Fruit fly (Drosophila melanogaster) whole organism, embryonic: ENCODE results near the gene CG15034.
A peak's percentile ranks its signal among the peaks of the same experiment; 100 is the strongest.

Source experiments
- Atf-2 ChIP-seq: fragments of 200-800 bp; sonication (Bioruptor generic); optimal IDR thresholded peaks from 2 replicates; lab custom pipeline; 2016; ENCODE audit warnings: missing biosample characterization, missing genetic modification characterization
- CG10654 ChIP-seq: fragments of 200-800 bp; sonication (Bioruptor generic); optimal IDR thresholded peaks from 2 replicates; lab custom pipeline; 2016; ENCODE audit warnings: missing biosample characterization, missing genetic modification characterization
- CG10979 ChIP-seq: fragments of 200-800 bp; sonication (Bioruptor generic); optimal IDR thresholded peaks from 2 replicates; lab custom pipeline; 2018; ENCODE audit warnings: missing biosample characterization, mild to moderate bottlenecking, missing genetic modification characterization, moderate library complexity
- CG11093 ChIP-seq: fragments of 200-800 bp; sonication (Bioruptor generic); IDR thresholded peaks from 3 replicates; pipeline ENCODE4 v1.3.6; 2022; ENCODE audit warnings: missing biosample characterization, missing genetic modification characterization
- CG11695 ChIP-seq: fragments of 200-800 bp; sonication (Bioruptor generic); IDR thresholded peaks from 3 replicates; pipeline ENCODE4 v1.3.6; 2022; ENCODE audit warnings: missing biosample characterization, missing genetic modification characterization
- CG12769 ChIP-seq: fragments of 200-800 bp; sonication (Bioruptor generic); optimal IDR thresholded peaks from 2 replicates; lab custom pipeline; 2019; ENCODE audit warnings: missing biosample characterization, mild to moderate bottlenecking, missing genetic modification characterization, moderate library complexity
- CG14441 ChIP-seq: fragments of 200-800 bp; sonication (Bioruptor generic); IDR thresholded peaks from 2 replicates; pipeline ENCODE4 v1.3.6; 2022; ENCODE audit warnings: missing biosample characterization, missing genetic modification characterization
- CG14860 ChIP-seq: fragments of 200-800 bp; sonication (Bioruptor generic); IDR thresholded peaks from 3 replicates; pipeline ENCODE4 v1.3.6; 2022; ENCODE audit warnings: missing biosample characterization, missing genetic modification characterization; ENCODE audit not compliant: partially characterized antibody
- CG16813 ChIP-seq: fragments of 200-800 bp; sonication (Bioruptor generic); IDR thresholded peaks from 3 replicates; pipeline ENCODE4 v1.3.6; 2022; ENCODE audit warnings: missing biosample characterization, missing genetic modification characterization; ENCODE audit not compliant: partially characterized antibody
- CG17359 ChIP-seq: fragments of 200-800 bp; sonication (Bioruptor generic); optimal IDR thresholded peaks from 3 replicates; lab custom pipeline; 2018; ENCODE audit warnings: missing biosample characterization, mild to moderate bottlenecking, missing genetic modification characterization, moderate library complexity
- CG3065 ChIP-seq: fragments of 200-800 bp; sonication (Bioruptor generic); optimal IDR thresholded peaks from 2 replicates; lab custom pipeline; 2016; ENCODE audit warnings: missing biosample characterization, missing genetic modification characterization
- CG32772 ChIP-seq: fragments of 200-800 bp; sonication (Bioruptor generic); IDR thresholded peaks from 2 replicates; pipeline ENCODE4 v1.3.6; 2022; ENCODE audit warnings: missing biosample characterization, missing genetic modification characterization
- CG3726 ChIP-seq: fragments of 200-800 bp; sonication (Bioruptor generic); IDR thresholded peaks from 3 replicates; pipeline ENCODE4, ENCODE4 v1.3.6; 2022; ENCODE audit warnings: missing biosample characterization, missing genetic modification characterization
- CG42726 ChIP-seq: fragments of 200-800 bp; sonication (Bioruptor generic); IDR thresholded peaks from 2 replicates; pipeline ENCODE4 v1.3.6; 2022; ENCODE audit warnings: missing biosample characterization, missing genetic modification characterization; ENCODE audit not compliant: partially characterized antibody
- CG7745 ChIP-seq: fragments of 200-800 bp; sonication (Bioruptor generic); optimal IDR thresholded peaks from 2 replicates; lab custom pipeline; 2018; ENCODE audit warnings: missing biosample characterization, mild to moderate bottlenecking, missing genetic modification characterization, moderate library complexity
- CG7928 ChIP-seq: fragments of 200-800 bp; sonication (Bioruptor generic); optimal IDR thresholded peaks from 2 replicates; lab custom pipeline; 2017; ENCODE audit warnings: missing biosample characterization, mild to moderate bottlenecking, missing genetic modification characterization
- CG8089 ChIP-seq: fragments of 200-800 bp; sonication (Bioruptor generic); optimal IDR thresholded peaks from 3 replicates; lab custom pipeline; 2016; ENCODE audit warnings: missing biosample characterization, missing genetic modification characterization
- CG9797 ChIP-seq: fragments of 200-800 bp; sonication (Bioruptor generic); optimal IDR thresholded peaks from 3 replicates; lab custom pipeline; 2018; ENCODE audit warnings: missing biosample characterization, mild to moderate bottlenecking, missing genetic modification characterization
- D ChIP-seq, 2 experiments: fragments of 200-800 bp in 1 of 2; fragments of >200 bp in 1 of 2; sonication (Bioruptor generic) in 1 of 2; optimal IDR thresholded peaks; 2 replicates in 1 of 2; 3 replicates in 1 of 2; lab custom pipeline; 2017; ENCODE audit warnings: mild to moderate bottlenecking in 1 of 2, missing biosample characterization in 1 of 2, missing genetic modification characterization in 1 of 2, missing genetic modification reagents in 1 of 2
- Dbx ChIP-seq: fragments of 200-800 bp; sonication (Bioruptor generic); IDR thresholded peaks from 3 replicates; pipeline ENCODE4 v1.3.6; 2022; ENCODE audit warnings: missing biosample characterization, missing genetic modification characterization
- Dref ChIP-seq: fragments of 200-800 bp; sonication (Bioruptor generic); IDR thresholded peaks from 2 replicates; pipeline ENCODE4 v1.3.6; 2022; ENCODE audit warnings: missing biosample characterization, missing genetic modification characterization
- Fer2 ChIP-seq: fragments of 200-800 bp; sonication (Bioruptor generic); optimal IDR thresholded peaks from 2 replicates; lab custom pipeline; 2018; ENCODE audit warnings: missing biosample characterization, mild to moderate bottlenecking, missing genetic modification characterization, moderate library complexity
- HLHmδ ChIP-seq: fragments of 200-800 bp; sonication (Bioruptor generic); optimal IDR thresholded peaks from 2 replicates; lab custom pipeline; 2018; ENCODE audit warnings: missing biosample characterization, mild to moderate bottlenecking, missing genetic modification characterization, moderate library complexity
- Lpt ChIP-seq: fragments of >200 bp; optimal IDR thresholded peaks from 2 replicates; lab custom pipeline; 2018; ENCODE audit warnings: missing biosample characterization, missing genetic modification characterization
- Max ChIP-seq: fragments of 200-800 bp; sonication (Bioruptor generic); optimal IDR thresholded peaks from 2 replicates; lab custom pipeline; 2016; ENCODE audit warnings: missing biosample characterization, mild to moderate bottlenecking, missing genetic modification characterization
- Mrtf ChIP-seq: fragments of 200-800 bp; sonication (Bioruptor generic); IDR thresholded peaks from 3 replicates; pipeline ENCODE4 v1.3.6; 2022; ENCODE audit warnings: missing biosample characterization, missing genetic modification characterization
- NC2α ChIP-seq: fragments of 200-800 bp; sonication (Bioruptor generic); optimal IDR thresholded peaks from 2 replicates; lab custom pipeline; 2016; ENCODE audit warnings: missing biosample characterization, missing genetic modification characterization
- Sox102F ChIP-seq: fragments of 200-800 bp; sonication (Bioruptor generic); optimal IDR thresholded peaks from 2 replicates; lab custom pipeline; 2018; ENCODE audit warnings: missing biosample characterization, mild to moderate bottlenecking, missing genetic modification characterization, moderate library complexity
- Spps ChIP-seq: fragments of 200-800 bp; sonication (Bioruptor generic); optimal IDR thresholded peaks from 2 replicates; lab custom pipeline; 2018; ENCODE audit warnings: missing biosample characterization, mild to moderate bottlenecking, missing genetic modification characterization
- Usf ChIP-seq: fragments of 200-800 bp; sonication (Bioruptor generic); optimal IDR thresholded peaks from 2 replicates; lab custom pipeline; 2017; ENCODE audit warnings: missing genotype, missing biosample characterization, missing genetic modification characterization
- ab ChIP-seq: fragments of 200-800 bp; sonication (Bioruptor generic); optimal IDR thresholded peaks from 2 replicates; lab custom pipeline; 2016; ENCODE audit warnings: missing biosample characterization, missing genetic modification characterization
- ase ChIP-seq: fragments of 200-800 bp; sonication (Bioruptor generic); IDR thresholded peaks from 3 replicates; pipeline ENCODE4 v1.3.6; 2022; ENCODE audit warnings: missing biosample characterization, missing genetic modification characterization
- cad ChIP-seq: fragments of >200 bp; optimal IDR thresholded peaks from 2 replicates; lab custom pipeline; 2017; ENCODE audit warnings: missing biosample characterization, missing genetic modification characterization
- cg ChIP-seq: fragments of 200-800 bp; sonication (Bioruptor generic); optimal IDR thresholded peaks from 3 replicates; lab custom pipeline; 2019; ENCODE audit warnings: missing biosample characterization, mild to moderate bottlenecking, missing genetic modification characterization, moderate library complexity
- disco-r ChIP-seq: fragments of 200-800 bp; sonication (Bioruptor generic); optimal IDR thresholded peaks from 2 replicates; lab custom pipeline; 2016; ENCODE audit warnings: missing biosample characterization, missing genetic modification characterization
- dmrt11E ChIP-seq: fragments of 200-800 bp; sonication (Bioruptor generic); optimal IDR thresholded peaks from 3 replicates; lab custom pipeline; 2018; ENCODE audit warnings: missing biosample characterization, mild to moderate bottlenecking, missing genetic modification characterization, moderate library complexity
- dmrt99B ChIP-seq: fragments of 200-800 bp; sonication (Bioruptor generic); optimal IDR thresholded peaks from 2 replicates; lab custom pipeline; 2018; ENCODE audit warnings: missing biosample characterization, mild to moderate bottlenecking, missing genetic modification characterization, moderate library complexity
- eve ChIP-seq, 2 experiments: fragments of >200 bp; optimal IDR thresholded peaks; 2 replicates each; lab custom pipeline; 2017; ENCODE audit warnings: missing biosample characterization in 2 of 2, missing genetic modification characterization in 2 of 2
- fd3F ChIP-seq: fragments of 200-800 bp; sonication (Bioruptor generic); optimal IDR thresholded peaks from 2 replicates; lab custom pipeline; 2018; ENCODE audit warnings: missing biosample characterization, mild to moderate bottlenecking, missing genetic modification characterization, moderate library complexity
- fru ChIP-seq: fragments of >200 bp; optimal IDR thresholded peaks from 2 replicates; lab custom pipeline; 2017
- hth ChIP-seq: fragments of >200 bp; optimal IDR thresholded peaks from 2 replicates; lab custom pipeline; 2017; ENCODE audit warnings: inconsistent platforms
- ind ChIP-seq: fragments of 200-800 bp; sonication (Bioruptor generic); optimal IDR thresholded peaks from 3 replicates; lab custom pipeline; 2016; ENCODE audit warnings: missing biosample characterization, missing genetic modification characterization
- lola ChIP-seq, 3 experiments: fragments of >200 bp in 2 of 3; fragments of 200-800 bp in 1 of 3; sonication (Bioruptor generic) in 1 of 3; optimal IDR thresholded peaks; 2 replicates each; lab custom pipeline; 2017 to 2019; ENCODE audit warnings: missing biosample characterization in 3 of 3, missing genetic modification characterization in 3 of 3, mild to moderate bottlenecking in 1 of 3, moderate library complexity in 1 of 3
- maf-S ChIP-seq: fragments of 200-800 bp; sonication (Bioruptor generic); optimal IDR thresholded peaks from 2 replicates; lab custom pipeline; 2016; ENCODE audit warnings: missing biosample characterization, missing genetic modification characterization
- mam ChIP-seq: fragments of 200-800 bp; sonication (Bioruptor generic); optimal IDR thresholded peaks from 3 replicates; lab custom pipeline; 2016; ENCODE audit warnings: missing biosample characterization, missing genetic modification characterization
- onecut ChIP-seq: fragments of 200-800 bp; sonication (Bioruptor generic); IDR thresholded peaks from 2 replicates; pipeline ENCODE4 v1.3.6; 2022; ENCODE audit warnings: missing biosample characterization, missing genetic modification characterization
- p53 ChIP-seq: fragments of 200-800 bp; sonication (Bioruptor generic); optimal IDR thresholded peaks from 2 replicates; lab custom pipeline; 2016; ENCODE audit warnings: missing biosample characterization, missing genetic modification characterization
- scrt ChIP-seq: fragments of 200-800 bp; sonication (Bioruptor generic); optimal IDR thresholded peaks from 2 replicates; lab custom pipeline; 2018; ENCODE audit warnings: missing biosample characterization, mild to moderate bottlenecking, missing genetic modification characterization, moderate library complexity
- sob ChIP-seq: fragments of 200-800 bp; sonication (Bioruptor generic); IDR thresholded peaks from 2 replicates; pipeline ENCODE4 v1.3.6; 2022; ENCODE audit warnings: missing biosample characterization, missing genetic modification characterization
- toy ChIP-seq: fragments of 200-800 bp; sonication (Bioruptor generic); IDR thresholded peaks from 2 replicates; pipeline ENCODE4 v1.3.6; 2022; ENCODE audit warnings: missing biosample characterization, missing genetic modification characterization
- ttk ChIP-seq: fragments of 200-800 bp; sonication (Bioruptor generic); IDR thresholded peaks from 2 replicates; pipeline ENCODE4 v2.1.2; 2022; ENCODE audit warnings: missing biosample characterization, missing genetic modification characterization

The CG15034 gene

dm6 chrX:7334801-7335176 is 12.5 kb downstream of the CG15034 start (continued):
- TF ChIP-seq CG9797 (GFP tag; lab: Kevin White, UChicago) (no peak), CG17359 (tag; lab: Kevin White, UChicago) (peak; percentile 63), Sox102F (GFP tag; lab: Kevin White, UChicago) (peak; percentile 82), CG10654 (GFP tag; lab: Kevin White, UChicago) (peak; percentile 46), CG12769 (tag; lab: Kevin White, UChicago) (no peak), CG10979 (peak; percentile 88), cg (GFP tag; lab: Kevin White, UChicago) (no peak), cad (GFP tag; lab: Kevin White, UChicago) (no peak), dmrt11E (tag; lab: Kevin White, UChicago) (peak; percentile 87), CG42726 (GFP tag; lab: Robert Waterston, UW) (no peak), fru (lab: Kevin White, UChicago) (no peak), hth (lab: Kevin White, UChicago) (no peak), Dbx (GFP tag; lab: Robert Waterston, UW) (peak; percentile 68; the same call in 2 of the 3 replicates), dmrt99B (tag; lab: Kevin White, UChicago) (peak; percentile 85), disco-r (GFP tag; lab: Kevin White, UChicago) (no peak), toy (GFP tag; lab: Robert Waterston, UW) (no peak), sob (GFP tag; lab: Robert Waterston, UW) (peak; percentile 73), CG14441 (GFP tag; lab: Robert Waterston, UW) (peak; percentile 68), lola (GFP tag; optimal IDR thresholded peaks at IDR 0.05; lab: Kevin White, UChicago) (peak in 1 of 3 experiments; percentile 88), Spps (peak; percentile 69), NC2α (GFP tag; lab: Kevin White, UChicago) (no peak), fd3F (GFP tag; lab: Kevin White, UChicago) (peak; percentile 51), p53 (GFP tag; lab: Kevin White, UChicago) (no peak), HLHmδ (GFP tag; lab: Kevin White, UChicago) (no peak), maf-S (GFP tag; lab: Kevin White, UChicago) (no peak), CG8089 (no peak), Max (GFP tag; lab: Kevin White, UChicago) (no peak), Atf-2 (GFP tag; lab: Kevin White, UChicago) (no peak), CG7745 (no peak), Lpt (GFP tag; lab: Kevin White, UChicago) (no peak), CG14860 (GFP tag; lab: Robert Waterston, UW) (no peak), Mrtf (GFP tag; lab: Robert Waterston, UW) (peak; percentile 63; the same call in 1 of the 3 replicates), ab (no peak), CG32772 (GFP tag; lab: Robert Waterston, UW) (peak; percentile 66; the same call in 1 of the 2 replicates), Usf (GFP tag; lab: Kevin White, UChicago) (no peak), mam (GFP tag; lab: Kevin White, UChicago) (no peak), Dref (GFP tag; lab: Robert Waterston, UW) (no peak), CG3065 (GFP tag; lab: Kevin White, UChicago) (peak; percentile 5), onecut (GFP tag; lab: Robert Waterston, UW) (peak; percentile 9), Fer2 (tag; lab: Kevin White, UChicago) (peak; percentile 42), ttk (GFP tag; lab: Robert Waterston, UW) (peak; percentile 48; the same call in 1 of the 2 replicates), CG7928 (no peak), CG3726 (GFP tag; lab: Robert Waterston, UW) (no peak), ase (GFP tag; lab: Robert Waterston, UW) (no peak), scrt (GFP tag; lab: Kevin White, UChicago) (peak; percentile 49), CG11695 (GFP tag; lab: Robert Waterston, UW) (peak; percentile 60; the same call in 2 of the 3 replicates), eve (GFP tag; optimal IDR thresholded peaks at IDR 0.05; lab: Kevin White, UChicago) (peak in 1 of 2 experiments; percentile 21), CG16813 (GFP tag; lab: Robert Waterston, UW) (no peak), CG11093 (GFP tag; lab: Robert Waterston, UW) (peak; percentile 64; the same call in 1 of the 3 replicates), D (optimal IDR thresholded peaks at IDR 0.05; lab: Kevin White, UChicago) (no peak), D (GFP tag; optimal IDR thresholded peaks at IDR 0.05; lab: Kevin White, UChicago) (peak; percentile 74), ind (GFP tag; lab: Kevin White, UChicago) (peak; percentile 54)
